Worm (Caenorhabditis elegans) whole organism, young adult: ENCODE measurements around the gene K07C5.2.

ENCODE experiments used
- D2030.7 ChIP-seq: fragments of 200-800 bp; sonication (Bioruptor generic); IDR thresholded peaks from 2 replicates; pipeline ENCODE4 v1.3.6; 2022; ENCODE audit warnings: missing genetic modification reagents, missing genetic modification characterization, missing compliant biosample characterization
- F55B11.4 ChIP-seq: sonication (generic microtip); optimal IDR thresholded peaks from 2 replicates; lab custom pipeline; 2016; ENCODE audit warnings: missing compliant biosample characterization, missing genetic modification characterization, borderline replicate concordance; ENCODE audit not compliant: insufficient read depth
- K11D2.4 ChIP-seq: fragments of 200-800 bp; sonication (Bioruptor generic); IDR thresholded peaks from 2 replicates; pipeline ENCODE4 v1.3.6; 2022; ENCODE audit warnings: missing genetic modification reagents, missing genetic modification characterization, missing compliant biosample characterization
- Y53G8AR.9 ChIP-seq: fragments of 200-800 bp; sonication (Bioruptor generic); conservative IDR thresholded peaks from 2 replicates; pipeline ENCODE4 v1.3.6; 2022; ENCODE audit warnings: missing genetic modification reagents, missing genetic modification characterization, missing compliant biosample characterization
- Y56A3A.18 ChIP-seq: fragments of 200-800 bp; sonication (Bioruptor generic); IDR thresholded peaks from 2 replicates; pipeline ENCODE4 v1.3.6; 2022; ENCODE audit warnings: missing genetic modification reagents, missing genetic modification characterization, missing compliant biosample characterization
- Y95B8A.8 ChIP-seq: fragments of 200-800 bp; sonication (Bioruptor generic); IDR thresholded peaks from 2 replicates; pipeline ENCODE4 v1.3.6; 2022; ENCODE audit warnings: missing genetic modification reagents, missing genetic modification characterization, missing compliant biosample characterization
- ZK185.1 ChIP-seq: sonication (generic microtip); optimal IDR thresholded peaks from 2 replicates; lab custom pipeline; 2016; ENCODE audit warnings: mild to moderate bottlenecking, missing genetic modification characterization, missing compliant biosample characterization; ENCODE audit not compliant: poor library complexity, severe bottlenecking
- attf-3 ChIP-seq: fragments of 200-800 bp; sonication (Bioruptor generic); conservative IDR thresholded peaks from 2 replicates; pipeline ENCODE4 v1.3.6; 2022; ENCODE audit warnings: missing genetic modification reagents, missing genetic modification characterization, missing compliant biosample characterization
- attf-5 ChIP-seq: fragments of 200-800 bp; sonication (Bioruptor generic); optimal IDR thresholded peaks from 2 replicates; lab custom pipeline; 2018; ENCODE audit warnings: mild to moderate bottlenecking, missing genetic modification characterization, missing compliant biosample characterization
- cebp-2 ChIP-seq: fragments of 200-800 bp; sonication (Bioruptor generic); IDR thresholded peaks from 2 replicates; pipeline ENCODE4 v1.3.6; 2022; ENCODE audit warnings: missing genetic modification characterization, missing compliant biosample characterization
- ceh-27 ChIP-seq: fragments of 200-800 bp; sonication (Bioruptor generic); optimal IDR thresholded peaks from 2 replicates; lab custom pipeline; 2018; ENCODE audit warnings: mild to moderate bottlenecking, missing genetic modification characterization, moderate library complexity, missing compliant biosample characterization
- ceh-79 ChIP-seq: sonication (generic microtip); optimal IDR thresholded peaks from 2 replicates; lab custom pipeline; 2017; ENCODE audit warnings: mild to moderate bottlenecking, missing genetic modification characterization, missing compliant biosample characterization
- ceh-91 ChIP-seq: fragments of 200-800 bp; sonication (Bioruptor generic); IDR thresholded peaks from 2 replicates; pipeline ENCODE4 v1.3.6; 2022; ENCODE audit warnings: missing genetic modification reagents, missing genetic modification characterization, missing compliant biosample characterization
- die-1 ChIP-seq: sonication (generic microtip); optimal IDR thresholded peaks from 2 replicates; lab custom pipeline; 2016; ENCODE audit warnings: missing genotype, mild to moderate bottlenecking, missing genetic modification characterization, missing compliant biosample characterization
- dox-1 ChIP-seq: fragments of 200-800 bp; sonication (Bioruptor generic); IDR thresholded peaks from 2 replicates; pipeline ENCODE4 v1.3.6; 2022; ENCODE audit warnings: missing genetic modification reagents, missing genetic modification characterization, missing compliant biosample characterization
- dpl-1 ChIP-seq: fragments of 150-350 bp; optimal IDR thresholded peaks from 2 replicates; lab custom pipeline; 2014; ENCODE audit warnings: missing biosample characterization, missing genetic modification reagents, missing genetic modification characterization
- efl-1 ChIP-seq: fragments of 150-350 bp; optimal IDR thresholded peaks from 2 replicates; lab custom pipeline; 2014; ENCODE audit warnings: missing biosample characterization, missing genetic modification reagents, missing genetic modification characterization
- egl-18 ChIP-seq: fragments of 200-800 bp; sonication (Bioruptor generic); IDR thresholded peaks from 2 replicates; pipeline ENCODE4 v1.3.6; 2022; ENCODE audit warnings: missing genetic modification reagents, missing genetic modification characterization, missing compliant biosample characterization
- egl-44 ChIP-seq: fragments of 200-800 bp; sonication (Bioruptor generic); IDR thresholded peaks from 2 replicates; pipeline ENCODE4 v1.3.6; 2022; ENCODE audit warnings: missing genetic modification reagents, missing genetic modification characterization, missing compliant biosample characterization
- ekl-4 ChIP-seq: fragments of 200-800 bp; sonication (Bioruptor generic); IDR thresholded peaks from 2 replicates; pipeline ENCODE4 v1.3.6; 2022; ENCODE audit warnings: missing genetic modification reagents, missing genetic modification characterization, missing compliant biosample characterization
- him-1 ChIP-seq: sonication (generic microtip); optimal IDR thresholded peaks from 2 replicates; lab custom pipeline; 2016; ENCODE audit warnings: missing genotype, missing genetic modification reagents, missing genetic modification characterization, missing compliant biosample characterization
- hlh-12 ChIP-seq: sonication (generic microtip); optimal IDR thresholded peaks from 2 replicates; lab custom pipeline; 2016; ENCODE audit warnings: missing genetic modification characterization, missing compliant biosample characterization
- hrde-1 ChIP-seq: sonication (generic microtip); optimal IDR thresholded peaks from 2 replicates; lab custom pipeline; 2016; ENCODE audit warnings: missing genetic modification characterization, mild to moderate bottlenecking, missing compliant biosample characterization, moderate library complexity, missing genotype, missing genetic modification reagents, borderline replicate concordance
- hsf-1 ChIP-seq: fragments of 200-800 bp; sonication (Bioruptor generic); IDR thresholded peaks from 2 replicates; pipeline ENCODE4 v1.3.6; 2022; ENCODE audit warnings: missing genetic modification reagents, missing genetic modification characterization, missing compliant biosample characterization
- lin-26 ChIP-seq: fragments of 200-800 bp; sonication (Bioruptor generic); IDR thresholded peaks from 2 replicates; pipeline ENCODE4 v1.3.6; 2022; ENCODE audit warnings: missing genetic modification reagents, missing genetic modification characterization, missing compliant biosample characterization
- lin-40 ChIP-seq: sonication (generic microtip); optimal IDR thresholded peaks from 2 replicates; lab custom pipeline; 2016; ENCODE audit warnings: missing genetic modification characterization, mild to moderate bottlenecking, missing compliant biosample characterization, missing genotype, missing genetic modification reagents
- madf-10 ChIP-seq: sonication (generic microtip); optimal IDR thresholded peaks from 2 replicates; lab custom pipeline; 2016; ENCODE audit warnings: mild to moderate bottlenecking, missing genetic modification characterization, missing compliant biosample characterization
- madf-8 ChIP-seq: fragments of 200-800 bp; sonication (Bioruptor generic); conservative IDR thresholded peaks from 2 replicates; pipeline ENCODE4 v1.3.6; 2022; ENCODE audit warnings: missing genetic modification reagents, missing genetic modification characterization, missing compliant biosample characterization
- mxl-1 ChIP-seq: sonication (generic microtip); optimal IDR thresholded peaks from 2 replicates; lab custom pipeline; 2016; ENCODE audit warnings: missing genetic modification characterization, missing compliant biosample characterization
- nfya-2 ChIP-seq: fragments of 200-800 bp; sonication (Bioruptor generic); IDR thresholded peaks from 2 replicates; pipeline ENCODE4 v1.3.6; 2022; ENCODE audit warnings: missing genetic modification reagents, missing genetic modification characterization, missing compliant biosample characterization
- nhr-120 ChIP-seq: fragments of 200-800 bp; sonication (Bioruptor generic); IDR thresholded peaks from 2 replicates; pipeline ENCODE4 v1.3.6; 2022; ENCODE audit warnings: missing genetic modification characterization, missing compliant biosample characterization
- nhr-179 ChIP-seq: sonication (generic microtip); optimal IDR thresholded peaks from 2 replicates; lab custom pipeline; 2016; ENCODE audit warnings: mild to moderate bottlenecking, missing genetic modification characterization, missing compliant biosample characterization
- nhr-80 ChIP-seq: sonication (generic microtip); optimal IDR thresholded peaks from 2 replicates; lab custom pipeline; 2016; ENCODE audit warnings: missing genetic modification characterization, missing compliant biosample characterization
- pha-4 ChIP-seq: fragments of 150-350 bp; sonication (generic microtip); optimal IDR thresholded peaks from 2 replicates; lab custom pipeline; 2014; ENCODE audit warnings: missing biosample characterization, missing genetic modification reagents, missing genetic modification characterization
- snpc-3.4 ChIP-seq: sonication (generic microtip); optimal IDR thresholded peaks from 2 replicates; lab custom pipeline; 2017; ENCODE audit warnings: missing genetic modification characterization, mild to moderate bottlenecking, missing compliant biosample characterization, antibody characterized with exemption, moderate library complexity, missing genotype, missing genetic modification reagents
- somi-1 ChIP-seq: fragments of 200-800 bp; sonication (Bioruptor generic); optimal IDR thresholded peaks from 2 replicates; lab custom pipeline; 2018; ENCODE audit warnings: mild to moderate bottlenecking, missing genetic modification characterization, missing compliant biosample characterization
- sptf-2 ChIP-seq: fragments of 200-800 bp; sonication (Bioruptor generic); optimal IDR thresholded peaks from 2 replicates; lab custom pipeline; 2018; ENCODE audit warnings: mild to moderate bottlenecking, missing genetic modification characterization, missing compliant biosample characterization
- unc-130 ChIP-seq: sonication (generic microtip); optimal IDR thresholded peaks from 2 replicates; lab custom pipeline; 2016; ENCODE audit warnings: missing genetic modification reagents, missing genetic modification characterization, missing compliant biosample characterization
- zim-3 ChIP-seq: sonication (generic microtip); optimal IDR thresholded peaks from 2 replicates; lab custom pipeline; 2017; ENCODE audit warnings: mild to moderate bottlenecking, missing genetic modification characterization, moderate library complexity, missing compliant biosample characterization
- ztf-22 ChIP-seq: fragments of 200-800 bp; sonication (Bioruptor generic); optimal IDR thresholded peaks from 2 replicates; lab custom pipeline; 2018; ENCODE audit warnings: mild to moderate bottlenecking, missing genetic modification characterization, moderate library complexity, missing compliant biosample characterization
- ztf-25 ChIP-seq: fragments of 200-800 bp; sonication (Bioruptor generic); IDR thresholded peaks from 2 replicates; pipeline ENCODE4 v1.3.6; 2022; ENCODE audit warnings: missing genetic modification reagents, missing genetic modification characterization, missing compliant biosample characterization
- ztf-3 ChIP-seq: fragments of 200-800 bp; sonication (Bioruptor generic); optimal IDR thresholded peaks from 2 replicates; lab custom pipeline; 2018; ENCODE audit warnings: mild to moderate bottlenecking, missing genetic modification characterization, missing compliant biosample characterization

Gene K07C5.2

ce11 chrV:10314371-10314770 lies 24.9 kb upstream of the K07C5.2 start, which contains the start of gene trx-2:
Gene trx-2 (plus strand): TSS chrV:10314671.
- no peak for TF ChIP-seq unc-130 (GFP tag; lab: Kevin White, UChicago)
- no peak for TF ChIP-seq F55B11.4
- TF ChIP-seq nhr-120: no peak
- no peak for TF ChIP-seq snpc-3.4 (tag; lab: Kevin White, UChicago)
- no peak for TF ChIP-seq sptf-2 (GFP tag; lab: Kevin White, UChicago)
- no peak for TF ChIP-seq ztf-22 (GFP tag; lab: Kevin White, UChicago)
- no peak for TF ChIP-seq attf-3 (GFP tag; lab: Robert Waterston, UW)
- TF ChIP-seq him-1 (tag; lab: Kevin White, UChicago): no peak
- TF ChIP-seq nhr-179 (tag; lab: Kevin White, UChicago): no peak
- TF ChIP-seq ceh-27 (GFP tag; lab: Kevin White, UChicago): no peak
- no peak for TF ChIP-seq pha-4 (tag; lab: Kevin White, UChicago)

ce11 chrV:10317294-10317693 lies 22.0 kb upstream of the K07C5.2 start, which contains the start of gene asps-1:
Gene asps-1 (minus strand): TSS chrV:10317394.
- no peak for TF ChIP-seq K11D2.4 (GFP tag; lab: Robert Waterston, UW)
- no peak for TF ChIP-seq madf-8 (GFP tag; lab: Robert Waterston, UW)
- no peak for TF ChIP-seq ZK185.1 (tag; lab: Kevin White, UChicago)
- no peak for TF ChIP-seq egl-44 (GFP tag; lab: Robert Waterston, UW)
- no peak for TF ChIP-seq Y53G8AR.9
- no peak for TF ChIP-seq cebp-2 (GFP tag; lab: Robert Waterston, UW)
- TF ChIP-seq madf-10 (tag; lab: Kevin White, UChicago): no peak
- no peak for TF ChIP-seq attf-5 (GFP tag; lab: Kevin White, UChicago)
- TF ChIP-seq nhr-80 (tag; lab: Kevin White, UChicago): no peak
- TF ChIP-seq, all 124 proteins: peak for 0

ce11 chrV:10319434-10319833 lies 19.9 kb upstream of the K07C5.2 start, which contains the start of gene B0024.11:
Gene B0024.11 (minus strand): TSS chrV:10319534.
- no peak for TF ChIP-seq efl-1 (GFP tag; lab: Kevin White, UChicago)
- TF ChIP-seq ceh-79 (tag; lab: Kevin White, UChicago): no peak
- no peak for TF ChIP-seq somi-1
- no peak for TF ChIP-seq dox-1 (GFP tag; lab: Robert Waterston, UW)
- TF ChIP-seq Y56A3A.18 (GFP tag; lab: Robert Waterston, UW): no peak
- no peak for TF ChIP-seq madf-10 (tag; lab: Kevin White, UChicago)
- TF ChIP-seq hsf-1 (GFP tag; lab: Robert Waterston, UW): no peak
- TF ChIP-seq ceh-27 (GFP tag; lab: Kevin White, UChicago): no peak
- TF ChIP-seq ceh-91 (GFP tag; lab: Robert Waterston, UW): no peak
- no peak for TF ChIP-seq hrde-1 (tag; lab: Kevin White, UChicago)
- TF ChIP-seq madf-8 (GFP tag; lab: Robert Waterston, UW): no peak
- no peak for TF ChIP-seq lin-40
- no peak for TF ChIP-seq ztf-25 (GFP tag; lab: Robert Waterston, UW)
- no peak for TF ChIP-seq egl-18

ce11 chrV:10320101-10320761 lies 19.1 kb upstream of the K07C5.2 start, which contains the start of the genes gna-1 and B0024.13:
Gene gna-1 (minus strand): TSS chrV:10320151.
Gene B0024.13 (plus strand): TSS chrV:10320711.
- no peak for TF ChIP-seq cebp-2 (GFP tag; lab: Robert Waterston, UW)
- TF ChIP-seq nfya-2 (GFP tag; lab: Robert Waterston, UW): no peak
- TF ChIP-seq die-1 (tag; lab: Kevin White, UChicago): no peak
- TF ChIP-seq D2030.7 (GFP tag; lab: Robert Waterston, UW): peak; percentile 31; the same call in 1 of the 2 replicates
- TF ChIP-seq Y56A3A.18 (GFP tag; lab: Robert Waterston, UW): no peak
- TF ChIP-seq him-1 (tag; lab: Kevin White, UChicago): no peak
- no peak for TF ChIP-seq pha-4 (tag; lab: Kevin White, UChicago)
- no peak for TF ChIP-seq zim-3 (tag; lab: Kevin White, UChicago)
- no peak for TF ChIP-seq lin-26 (GFP tag; lab: Robert Waterston, UW)
- TF ChIP-seq Y95B8A.8: no peak
- no peak for TF ChIP-seq ekl-4 (GFP tag; lab: Robert Waterston, UW)
- TF ChIP-seq somi-1: no peak
- TF ChIP-seq dpl-1 (GFP tag; lab: Kevin White, UChicago): no peak
- TF ChIP-seq ceh-27 (GFP tag; lab: Kevin White, UChicago): peak; percentile 36
- no peak for TF ChIP-seq mxl-1 (tag; lab: Kevin White, UChicago)
- no peak for TF ChIP-seq ztf-22 (GFP tag; lab: Kevin White, UChicago)
- no peak for TF ChIP-seq ztf-3 (GFP tag; lab: Kevin White, UChicago)
- TF ChIP-seq hlh-12 (tag; lab: Kevin White, UChicago): no peak
- TF ChIP-seq hrde-1 (tag; lab: Kevin White, UChicago): no peak
